Worm (Caenorhabditis elegans) whole organism, dauer: ENCODE data around the gene T28A11.16.

ENCODE experiments used
- unc-62 ChIP-seq: sonication (generic microtip); optimal IDR thresholded peaks from 2 replicates; lab custom pipeline; 2017; ENCODE audit warnings: missing biosample characterization, missing genetic modification reagents, missing genetic modification characterization

T28A11.16 gene

DNA sequence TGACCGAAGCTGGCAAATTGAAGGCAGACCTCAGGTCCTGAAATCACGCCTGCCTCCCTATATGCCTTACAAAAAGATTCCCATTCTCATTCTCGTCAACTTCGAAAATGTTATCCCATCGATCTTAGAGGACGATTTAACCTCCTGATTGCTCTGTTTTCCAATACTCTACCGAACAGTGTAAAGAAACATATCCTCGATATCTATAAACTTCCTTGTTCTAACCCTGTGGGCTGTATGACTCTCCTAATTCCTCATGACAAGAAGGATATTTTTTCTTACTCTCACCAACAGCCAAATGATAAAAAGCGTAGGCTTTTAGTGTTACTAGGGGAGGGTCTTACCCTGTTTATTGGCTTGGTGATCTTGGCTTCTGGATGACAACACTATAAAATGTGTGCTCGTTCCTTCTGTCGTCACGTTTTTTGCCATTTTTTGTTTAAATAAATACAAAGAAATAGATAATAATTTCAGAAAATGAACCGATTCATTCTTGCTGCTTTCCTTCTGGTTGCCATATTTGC, 14.6 kb upstream of the T28A11.16 start, which contains the start of gene T28A11.4:
Gene T28A11.4 (plus strand): TSS at position 474 of the 524 bp plus-strand sequence.
- TF ChIP-seq unc-62, result no peak

- no peak for TF ChIP-seq unc-62
Observed at ce11 chrV:3273156-3273555, 14.1 kb upstream of the T28A11.16 start, which contains the start of gene T28A11.20. Gene T28A11.20 (minus strand): TSS chrV:3273256.

DNA sequence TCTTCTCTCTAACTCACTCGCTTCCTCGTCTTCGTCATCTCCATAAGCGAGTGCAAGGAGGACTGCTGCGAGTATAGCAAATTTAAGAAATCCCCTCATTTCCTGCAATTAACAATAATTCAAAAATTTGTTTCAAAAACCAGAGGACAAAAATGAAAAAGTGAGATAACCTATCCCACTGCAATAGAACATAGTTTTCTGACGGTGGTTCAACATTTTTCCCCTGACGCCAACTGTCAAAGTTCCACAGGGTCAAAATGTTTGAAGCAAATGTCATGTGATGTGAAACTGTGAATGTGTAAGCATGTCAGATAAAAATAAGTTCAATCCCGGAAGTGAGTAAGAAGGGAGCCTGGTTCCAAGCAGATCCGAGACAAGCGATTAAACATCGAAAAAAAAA, 10.4 kb upstream of the T28A11.16 start, which contains the start of gene T28A11.19:
Gene T28A11.19 (minus strand): TSS at position 108 of the 400 bp plus-strand sequence.
- TF ChIP-seq unc-62, result no peak

ce11 chrV:3267950-3268349, 8.9 kb upstream of the T28A11.16 start, which contains the start of gene T28A11.18:
Gene T28A11.18 (minus strand): TSS chrV:3268050.
- TF ChIP-seq unc-62, result no peak

ce11 chrV:3266189-3266588, 7.2 kb upstream of the T28A11.16 start, which contains the start of gene T28A11.17:
Gene T28A11.17 (minus strand): TSS chrV:3266289.
- TF ChIP-seq unc-62, result no peak

ce11 chrV:3260075-3260474, 1.1 kb upstream of the T28A11.16 start, which contains the start of gene srbc-5:
Gene srbc-5 (plus strand): TSS chrV:3260375.
- TF ChIP-seq unc-62, result no peak

DNA sequence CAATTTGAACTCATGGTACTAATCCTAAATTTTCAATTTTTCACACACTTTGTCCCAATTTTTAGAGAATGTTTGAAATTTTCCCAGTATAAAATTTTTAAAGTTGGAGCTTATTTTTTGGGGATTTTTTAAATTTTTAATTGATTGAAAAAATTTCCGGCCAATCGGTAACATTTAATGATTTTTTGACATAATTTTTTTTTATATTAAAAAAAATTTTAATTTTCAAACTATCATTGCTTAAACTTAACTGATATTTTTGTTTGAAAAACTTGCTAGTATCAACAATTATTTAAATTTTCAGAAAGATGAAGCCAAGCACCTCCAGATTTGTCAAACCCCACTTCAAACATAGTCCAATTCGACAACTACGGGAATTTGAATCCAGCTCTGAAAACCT, 1.7 kb downstream of the T28A11.16 start, which contains the start of gene T28A11.22:
Gene T28A11.22 (plus strand): TSS at position 301 of the 400 bp plus-strand sequence.
- TF ChIP-seq unc-62, result no peak

- TF ChIP-seq unc-62, result no peak
Observed at ce11 chrV:3256809-3257208, 2.2 kb downstream of the T28A11.16 start.

ce11 chrV:3256051-3256450, 3.0 kb downstream of the T28A11.16 start, which contains the start of gene srt-63:
Gene srt-63 (minus strand): TSS chrV:3256151.
- TF ChIP-seq unc-62, result no peak

DNA sequence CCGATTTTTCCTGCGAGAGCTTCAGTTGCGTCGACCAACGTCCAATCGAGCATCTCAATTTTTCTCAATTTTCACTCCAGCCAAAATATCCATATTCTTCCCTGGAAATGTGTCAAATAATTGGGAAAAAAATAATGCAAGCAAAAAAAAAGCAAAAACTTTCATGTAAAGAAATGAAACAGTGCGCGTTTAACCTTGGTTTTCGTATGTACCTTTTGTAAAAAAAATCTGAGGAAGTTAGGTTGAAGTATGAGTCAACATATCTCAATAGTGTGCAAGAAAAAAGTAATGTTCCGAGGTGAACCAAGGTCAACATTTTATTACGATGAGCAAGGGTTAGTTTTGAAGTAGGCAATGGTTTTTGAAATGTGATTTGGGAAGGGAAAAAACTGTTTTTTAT, 8.9 kb downstream of the T28A11.16 start, which contains the start of gene T28A11.13:
Gene T28A11.13 (minus strand): TSS at position 101 of the 400 bp plus-strand sequence.
- TF ChIP-seq unc-62, result no peak

DNA sequence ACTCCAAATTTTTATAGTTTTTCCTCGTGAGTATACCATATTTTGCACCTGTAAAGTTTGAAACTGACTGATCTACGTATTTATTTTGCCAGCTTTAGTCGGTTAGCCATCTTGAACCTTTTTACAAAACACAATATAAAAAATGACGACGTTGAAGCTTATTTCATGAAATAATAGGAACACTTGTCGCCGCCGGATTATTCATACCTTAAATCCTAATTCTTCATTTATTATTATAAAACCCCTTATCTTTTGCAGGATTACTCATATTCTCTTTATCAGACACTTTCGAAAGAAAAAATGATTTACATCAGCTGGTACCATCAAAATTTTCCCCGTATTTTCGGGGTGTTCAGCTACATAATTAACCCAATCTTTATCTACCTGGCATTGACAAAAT, 11.5 kb downstream of the T28A11.16 start, which contains the start of gene srj-8:
Gene srj-8 (plus strand): TSS at position 301 of the 400 bp plus-strand sequence.
- no peak for TF ChIP-seq unc-62

- TF ChIP-seq unc-62, result no peak
Observed at ce11 chrV:3244703-3245102, 14.3 kb downstream of the T28A11.16 start, which contains the start of gene srj-7. Gene srj-7 (plus strand): TSS chrV:3245003.

DNA sequence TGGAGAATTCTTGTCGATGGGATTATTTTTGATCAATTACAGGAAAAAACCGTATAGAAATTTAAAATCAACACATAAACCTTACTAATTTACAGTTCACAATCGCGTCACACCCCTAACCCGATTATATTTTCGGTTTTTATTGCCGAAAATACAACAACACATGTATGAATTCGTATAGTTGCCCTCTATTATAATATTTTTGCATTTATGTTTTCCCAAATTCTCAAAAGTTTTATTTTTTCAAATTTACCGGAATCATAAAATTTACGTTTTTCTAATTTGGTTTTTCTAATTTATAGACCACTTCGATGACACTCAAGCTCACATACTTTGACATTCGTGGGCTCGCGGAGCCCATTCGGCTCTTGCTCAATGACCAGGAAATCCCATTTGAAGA, 16.0 kb downstream of the T28A11.16 start, which contains the start of gene gst-23:
Gene gst-23 (plus strand): TSS at position 301 of the 400 bp plus-strand sequence.
- no peak for TF ChIP-seq unc-62

ce11 chrV:3241175-3241574, 17.8 kb downstream of the T28A11.16 start, which contains the start of gene srj-11:
Gene srj-11 (plus strand): TSS chrV:3241424.
- no peak for TF ChIP-seq unc-62

ce11 chrV:3236610-3237009, 22.4 kb downstream of the T28A11.16 start, which contains the start of the genes K08D9.9 and str-16:
Gene K08D9.9 (minus strand): TSS chrV:3236710.
Gene str-16 (plus strand): TSS chrV:3236875.
- no peak for TF ChIP-seq unc-62

DNA sequence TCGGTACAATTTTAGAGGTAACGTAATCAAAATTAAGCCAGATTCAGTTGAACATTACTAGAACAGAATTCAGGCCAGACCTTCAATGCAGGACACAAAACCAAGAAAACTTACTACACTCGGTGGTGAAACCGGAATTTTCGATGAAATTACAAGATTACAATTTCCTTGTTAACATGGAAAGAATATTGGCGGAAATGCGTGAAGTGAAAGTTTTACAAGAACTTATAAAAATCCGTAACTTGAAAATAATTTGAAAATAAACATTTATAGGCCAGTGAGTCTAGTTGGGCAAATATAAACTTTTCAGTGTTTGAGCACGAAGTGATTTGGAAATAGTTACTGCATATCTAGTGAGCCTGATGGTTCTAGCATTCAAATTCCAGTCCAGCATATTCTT, 24.1 kb downstream of the T28A11.16 start, which contains the start of gene K08D9.6:
Gene K08D9.6 (minus strand): TSS at position 101 of the 400 bp plus-strand sequence.
- TF ChIP-seq unc-62, result no peak

DNA sequence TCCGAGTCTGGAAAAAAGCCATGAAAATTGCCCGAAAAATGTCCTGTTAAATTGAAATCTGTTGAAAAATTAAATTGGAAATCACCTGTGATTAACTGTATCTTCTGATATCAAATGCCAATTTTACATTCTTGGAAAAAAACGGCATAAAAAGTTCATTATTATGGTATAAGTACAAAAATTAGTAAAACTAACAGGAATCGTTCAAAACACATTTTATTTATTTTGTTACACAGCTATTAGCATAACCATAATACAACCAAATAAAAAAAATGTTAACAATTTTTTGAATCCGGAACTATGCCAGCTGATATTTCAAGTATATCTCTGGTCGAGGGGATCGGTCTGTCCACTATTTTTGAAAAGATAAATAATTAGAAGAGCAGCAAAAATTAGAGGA, 28.4 kb downstream of the T28A11.16 start, which contains the start of gene K08D9.10:
Gene K08D9.10 (plus strand): TSS at position 301 of the 400 bp plus-strand sequence.
- TF ChIP-seq unc-62, result no peak

- no peak for TF ChIP-seq unc-62
Observed at ce11 chrV:3230150-3230549, 28.9 kb downstream of the T28A11.16 start.
